Worm (Caenorhabditis elegans): ENCODE measurements around the gene cid-1.

- no peak for TF ChIP-seq scrt-1 (GFP tag; IDR thresholded peaks at IDR 0.05)
- no peak for TF ChIP-seq ama-1 (optimal IDR thresholded peaks at IDR 0.05)
- no peak for TF ChIP-seq ceh-13 (GFP tag; optimal IDR thresholded peaks at IDR 0.05)
Measured at ce11 chrIII:5139768-5140167, 34.0 kb upstream of the cid-1 start.

Data from whole organism, early embryonic.